Worm (Caenorhabditis elegans): Measurements from ENCODE around the gene F58A6.5.

ce11 chrII:5195504-5195903 is 47.3 kb upstream of the F58A6.5 start, which contains the start of gene C34F11.5:
- no peak for TF ChIP-seq ama-1 (optimal IDR thresholded peaks at IDR 0.05)
- TF ChIP-seq dsc-1 (tag; optimal IDR thresholded peaks at IDR 0.05): no peak
- no peak for TF ChIP-seq mdl-1 (tag; optimal IDR thresholded peaks at IDR 0.05)

Measured in whole organism, L1 larva.